Fruit fly (Drosophila melanogaster): ENCODE results near the gene Drsl4.
A peak's percentile ranks its signal among the peaks of the same experiment; 100 is the strongest.

Drsl4 gene

dm6 chr3L:3325925-3326903 lies 10.8 kb downstream of the Drsl4 start, which contains the start of gene Gtpx (continued):
- TF ChIP-seq pdm3 (GFP tag; optimal IDR thresholded peaks at IDR 0.05), result no peak
- TF ChIP-seq Hr4 (GFP tag; optimal IDR thresholded peaks at IDR 0.05), result no peak
- no peak for TF ChIP-seq Met (GFP tag; optimal IDR thresholded peaks at IDR 0.05)
- TF ChIP-seq Eip78C (GFP tag), result peak; percentile 66
- no peak for TF ChIP-seq CG10631 (GFP tag; optimal IDR thresholded peaks at IDR 0.05)
- peak; percentile 18 for TF ChIP-seq CG10669 (GFP tag; optimal IDR thresholded peaks at IDR 0.05)
- no peak for TF ChIP-seq Sox102F (GFP tag; optimal IDR thresholded peaks at IDR 0.05)
- no peak for TF ChIP-seq fd59A (GFP tag; optimal IDR thresholded peaks at IDR 0.05)
- no peak for TF ChIP-seq CG1621 (tag; optimal IDR thresholded peaks at IDR 0.05)
- no peak for TF ChIP-seq CG32006 (GFP tag; optimal IDR thresholded peaks at IDR 0.05)
- TF ChIP-seq Gug (GFP tag; IDR thresholded peaks at IDR 0.05), result no peak
- TF ChIP-seq net (GFP tag; optimal IDR thresholded peaks at IDR 0.05), result peak; percentile 15
- peak; percentile 62 for TF ChIP-seq esn (GFP tag; optimal IDR thresholded peaks at IDR 0.05)

dm6 chr3L:3328771-3329170 lies 13.4 kb downstream of the Drsl4 start, which contains the start of gene Strip:
TSS of gene Strip (minus strand) at chr3L:3328871.
- TF ChIP-seq CG11762 (GFP tag; optimal IDR thresholded peaks at IDR 0.05; ENCODE audit: insufficient read depth) (no peak), Gug (GFP tag; IDR thresholded peaks at IDR 0.05) (no peak), vri (GFP tag; optimal IDR thresholded peaks at IDR 0.05) (no peak), CG8119 (GFP tag; IDR thresholded peaks at IDR 0.05) (no peak), fd59A (GFP tag; optimal IDR thresholded peaks at IDR 0.05) (no peak), fkh (GFP tag; optimal IDR thresholded peaks at IDR 0.05) (no peak), CG6792 (GFP tag; optimal IDR thresholded peaks at IDR 0.05) (no peak)

- TF ChIP-seq spab (GFP tag; optimal IDR thresholded peaks at IDR 0.05) (no peak), CG8119 (GFP tag; IDR thresholded peaks at IDR 0.05) (0 out of 3 replicates have a peak, but pooled peaks have one; percentile 3), acj6 (GFP tag; optimal IDR thresholded peaks at IDR 0.05) (no peak), esn (GFP tag; optimal IDR thresholded peaks at IDR 0.05) (no peak)
Measured at dm6 chr3L:3329763-3330162, 14.3 kb downstream of the Drsl4 start, which contains the start of gene CG14961. TSS of gene CG14961 (plus strand) at chr3L:3330063.

DNA sequence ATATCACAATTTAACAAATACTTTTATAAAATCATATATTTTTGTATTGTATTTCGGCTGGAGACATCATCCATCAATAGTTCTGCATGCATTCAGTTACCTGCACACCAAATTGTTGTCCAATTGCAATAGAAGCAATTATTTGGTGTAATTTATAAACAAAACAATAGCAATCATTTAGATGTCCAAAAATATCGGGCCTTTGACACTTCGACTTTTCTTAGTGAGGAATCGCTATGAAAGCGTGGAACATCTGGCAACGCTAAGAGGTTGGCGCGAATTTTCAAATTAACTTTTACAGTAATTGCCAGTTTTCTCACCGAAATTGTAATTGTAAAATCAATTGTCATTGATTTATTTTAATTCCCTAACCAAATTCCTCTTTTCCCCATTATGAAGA lies 19.4 kb downstream of the Drsl4 start, which contains the start of gene CG14969:
Gene CG14969 (minus strand): TSS at position 195 of the 400 bp plus-strand sequence.
- TF ChIP-seq esn (GFP tag; optimal IDR thresholded peaks at IDR 0.05), result peak; percentile 21
- TF ChIP-seq fd59A (GFP tag; optimal IDR thresholded peaks at IDR 0.05), result no peak
- TF ChIP-seq Hr4 (GFP tag; optimal IDR thresholded peaks at IDR 0.05), result no peak

dm6 chr3L:3335688-3336087 lies 20.3 kb downstream of the Drsl4 start, which contains the start of gene Drsl1:
TSS of gene Drsl1 (minus strand) at chr3L:3335788.
- TF ChIP-seq Sox15 (GFP tag; optimal IDR thresholded peaks at IDR 0.05) (no peak), net (GFP tag; optimal IDR thresholded peaks at IDR 0.05) (no peak), CG6276 (GFP tag; optimal IDR thresholded peaks at IDR 0.05) (no peak), achi (GFP tag; optimal IDR thresholded peaks at IDR 0.05) (no peak), dsx (GFP tag; optimal IDR thresholded peaks at IDR 0.05; ENCODE audit: poor library complexity, severe bottlenecking) (no peak), CG31627 (GFP tag; optimal IDR thresholded peaks at IDR 0.05) (no peak), svp (GFP tag) (no peak), Eip75B (GFP tag; optimal IDR thresholded peaks at IDR 0.05) (no peak), Hr38 (GFP tag; optimal IDR thresholded peaks at IDR 0.05) (no peak), ss (GFP tag; optimal IDR thresholded peaks at IDR 0.05) (no peak), CG3032 (tag; optimal IDR thresholded peaks at IDR 0.05) (no peak), Lpt (GFP tag; optimal IDR thresholded peaks at IDR 0.05) (no peak), Blimp-1 (GFP tag; optimal IDR thresholded peaks at IDR 0.05) (no peak)

Measured in whole organism, prepupa.